Worm (Caenorhabditis elegans) whole organism, mixed stage, embryonic: Measurements from ENCODE around the gene str-233.

Source experiments
- ceh-39 ChIP-seq: fragments of 150-350 bp; optimal IDR thresholded peaks from 2 replicates; lab custom pipeline; 2014; ENCODE audit warnings: missing biosample characterization, missing genetic modification characterization
- elt-1 ChIP-seq: sonication (generic microtip); optimal IDR thresholded peaks from 2 replicates; lab custom pipeline; 2017; ENCODE audit warnings: missing genetic modification characterization, mild to moderate bottlenecking, missing compliant biosample characterization, antibody characterized with exemption, moderate library complexity, borderline replicate concordance; ENCODE audit not compliant: insufficient read depth
- elt-3 ChIP-seq: fragments of 150-350 bp; optimal IDR thresholded peaks from 2 replicates; lab custom pipeline; 2014; ENCODE audit warnings: missing biosample characterization, missing genetic modification characterization
- lin-32 ChIP-seq: fragments of 200-800 bp; sonication (Bioruptor generic); optimal IDR thresholded peaks from 2 replicates; lab custom pipeline; 2018; ENCODE audit warnings: mild to moderate bottlenecking, missing genetic modification characterization, missing compliant biosample characterization
- lsy-2 ChIP-seq: fragments of 150-350 bp; optimal IDR thresholded peaks from 2 replicates; lab custom pipeline; 2014; ENCODE audit warnings: missing biosample characterization, missing genetic modification characterization
- mep-1 ChIP-seq: fragments of 150-350 bp; optimal IDR thresholded peaks from 2 replicates; lab custom pipeline; 2017; ENCODE audit warnings: missing biosample characterization, missing genetic modification reagents, missing genetic modification characterization, inconsistent platforms
- nhr-76 ChIP-seq: sonication (generic microtip); optimal IDR thresholded peaks from 2 replicates; lab custom pipeline; 2017; ENCODE audit warnings: missing biosample characterization, missing genetic modification characterization

DNA sequence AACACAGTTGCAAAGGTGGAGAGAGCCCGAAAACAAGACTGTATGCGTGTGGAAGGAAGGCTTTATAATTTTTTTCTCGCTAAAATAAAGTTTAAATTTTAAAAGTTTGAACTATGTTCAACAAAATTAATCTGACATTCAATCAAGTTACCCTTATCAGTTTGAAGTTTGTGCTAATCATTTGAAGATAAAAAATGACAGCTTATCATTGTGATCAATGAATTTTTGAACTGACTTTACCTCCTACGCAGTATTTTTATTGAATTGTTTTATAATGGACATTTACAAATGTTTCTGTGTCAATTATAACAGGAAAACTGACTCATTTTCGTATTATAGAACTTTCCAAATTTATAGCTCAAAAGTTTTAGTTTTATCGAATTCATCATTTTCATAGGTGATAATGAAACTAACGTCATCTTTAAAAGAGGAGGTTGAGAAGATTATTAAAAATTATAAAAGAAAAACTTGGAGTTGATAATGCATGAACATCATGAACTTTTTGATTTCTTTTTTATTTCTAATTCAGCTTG lies 31.2 kb downstream of the str-233 start, which contains the start of gene oac-20:
- TF ChIP-seq nhr-76 (tag; lab: Kevin White, UChicago) (no peak), ceh-39 (tag; lab: Kevin White, UChicago) (no peak), lsy-2 (tag; lab: Kevin White, UChicago) (no peak), mep-1 (tag; lab: Kevin White, UChicago) (no peak), elt-3 (tag; lab: Kevin White, UChicago) (no peak), lin-32 (GFP tag; lab: Kevin White, UChicago) (no peak), elt-1 (tag; lab: Kevin White, UChicago) (no peak)
